Worm (Caenorhabditis elegans) whole organism, young adult: ENCODE measurements around the gene rps-24.

Source experiments
- C06A6.2 ChIP-seq: fragments of 200-800 bp; sonication (Bioruptor generic); conservative IDR thresholded peaks from 2 replicates; pipeline ENCODE4 v1.3.6; 2022; ENCODE audit warnings: missing genetic modification characterization, missing compliant biosample characterization
- C17E4.6 ChIP-seq: fragments of 200-800 bp; sonication (Bioruptor generic); IDR thresholded peaks from 2 replicates; pipeline ENCODE4 v1.3.6; 2022; ENCODE audit warnings: missing genetic modification reagents, missing genetic modification characterization, missing compliant biosample characterization
- D2030.7 ChIP-seq: fragments of 200-800 bp; sonication (Bioruptor generic); IDR thresholded peaks from 2 replicates; pipeline ENCODE4 v1.3.6; 2022; ENCODE audit warnings: missing genetic modification reagents, missing genetic modification characterization, missing compliant biosample characterization
- F10E7.11 ChIP-seq: sonication (generic microtip); optimal IDR thresholded peaks from 2 replicates; lab custom pipeline; 2017; ENCODE audit warnings: mild to moderate bottlenecking, missing genetic modification characterization, moderate library complexity, missing compliant biosample characterization
- F23B12.7 ChIP-seq: sonication (generic microtip); optimal IDR thresholded peaks from 2 replicates; lab custom pipeline; 2017; ENCODE audit warnings: missing genetic modification characterization, mild to moderate bottlenecking, missing compliant biosample characterization, antibody characterized with exemption, moderate library complexity; ENCODE audit not compliant: insufficient read depth
- F33H1.4 ChIP-seq: fragments of 200-800 bp; sonication (Bioruptor generic); IDR thresholded peaks from 2 replicates; pipeline ENCODE4 v1.3.6; 2022; ENCODE audit warnings: missing genetic modification reagents, missing genetic modification characterization, missing compliant biosample characterization
- F52B5.7 ChIP-seq: sonication (generic microtip); optimal IDR thresholded peaks from 2 replicates; lab custom pipeline; 2016; ENCODE audit warnings: mild to moderate bottlenecking, missing genetic modification characterization, missing compliant biosample characterization
- F57A8.1 ChIP-seq: fragments of 200-800 bp; sonication (Bioruptor generic); optimal IDR thresholded peaks from 2 replicates; lab custom pipeline; 2018; ENCODE audit warnings: mild to moderate bottlenecking, missing genetic modification characterization, moderate library complexity, missing compliant biosample characterization
- F57C9.4 ChIP-seq: sonication (generic microtip); optimal IDR thresholded peaks from 2 replicates; lab custom pipeline; 2017; ENCODE audit warnings: mild to moderate bottlenecking, missing genetic modification characterization, missing compliant biosample characterization
- Y53G8AR.9 ChIP-seq: fragments of 200-800 bp; sonication (Bioruptor generic); conservative IDR thresholded peaks from 2 replicates; pipeline ENCODE4 v1.3.6; 2022; ENCODE audit warnings: missing genetic modification reagents, missing genetic modification characterization, missing compliant biosample characterization
- Y56A3A.18 ChIP-seq: fragments of 200-800 bp; sonication (Bioruptor generic); IDR thresholded peaks from 2 replicates; pipeline ENCODE4 v1.3.6; 2022; ENCODE audit warnings: missing genetic modification reagents, missing genetic modification characterization, missing compliant biosample characterization
- Y79H2A.3 ChIP-seq: fragments of 200-800 bp; sonication (Bioruptor generic); conservative IDR thresholded peaks from 2 replicates; pipeline ENCODE4 v1.3.6; 2022; ENCODE audit warnings: missing genetic modification reagents, missing genetic modification characterization, missing compliant biosample characterization
- athp-1 ChIP-seq: sonication (generic microtip); optimal IDR thresholded peaks from 2 replicates; lab custom pipeline; 2017; ENCODE audit warnings: mild to moderate bottlenecking, missing genetic modification characterization, missing compliant biosample characterization
- bed-1 ChIP-seq: fragments of 200-800 bp; sonication (Bioruptor generic); IDR thresholded peaks from 2 replicates; pipeline ENCODE4 v1.3.6; 2022; ENCODE audit warnings: missing genetic modification reagents, missing genetic modification characterization, missing compliant biosample characterization
- ccch-3 ChIP-seq: fragments of 200-800 bp; sonication (Bioruptor generic); optimal IDR thresholded peaks from 2 replicates; lab custom pipeline; 2018; ENCODE audit warnings: mild to moderate bottlenecking, missing genetic modification characterization, missing compliant biosample characterization
- cebp-1 ChIP-seq, 2 experiments: fragments of 200-800 bp in 1 of 2; sonication (Bioruptor generic) in 1 of 2; sonication (generic microtip) in 1 of 2; IDR thresholded peaks in 1 of 2; optimal IDR thresholded peaks in 1 of 2; 2 replicates each; pipeline versions ENCODE4 v1.3.6 to Lab custom; 2017 to 2022; ENCODE audit warnings: missing compliant biosample characterization in 2 of 2, missing genetic modification characterization in 2 of 2, mild to moderate bottlenecking in 1 of 2, missing genetic modification reagents in 1 of 2, moderate library complexity in 1 of 2
- cebp-2 ChIP-seq: fragments of 200-800 bp; sonication (Bioruptor generic); IDR thresholded peaks from 2 replicates; pipeline ENCODE4 v1.3.6; 2022; ENCODE audit warnings: missing genetic modification characterization, missing compliant biosample characterization
- ceh-27 ChIP-seq: fragments of 200-800 bp; sonication (Bioruptor generic); optimal IDR thresholded peaks from 2 replicates; lab custom pipeline; 2018; ENCODE audit warnings: mild to moderate bottlenecking, missing genetic modification characterization, moderate library complexity, missing compliant biosample characterization
- ceh-58 ChIP-seq: fragments of 200-800 bp; sonication (Bioruptor generic); IDR thresholded peaks from 2 replicates; pipeline ENCODE4 v1.3.6; 2022; ENCODE audit warnings: missing genetic modification characterization, missing compliant biosample characterization
- ceh-91 ChIP-seq: fragments of 200-800 bp; sonication (Bioruptor generic); IDR thresholded peaks from 2 replicates; pipeline ENCODE4 v1.3.6; 2022; ENCODE audit warnings: missing genetic modification reagents, missing genetic modification characterization, missing compliant biosample characterization
- die-1 ChIP-seq: sonication (generic microtip); optimal IDR thresholded peaks from 2 replicates; lab custom pipeline; 2016; ENCODE audit warnings: missing genotype, mild to moderate bottlenecking, missing genetic modification characterization, missing compliant biosample characterization
- dpff-1 ChIP-seq: sonication (generic microtip); optimal IDR thresholded peaks from 2 replicates; lab custom pipeline; 2017; ENCODE audit warnings: mild to moderate bottlenecking, missing genetic modification characterization, missing compliant biosample characterization
- efl-1 ChIP-seq: fragments of 150-350 bp; optimal IDR thresholded peaks from 2 replicates; lab custom pipeline; 2014; ENCODE audit warnings: missing biosample characterization, missing genetic modification reagents, missing genetic modification characterization
- egl-18 ChIP-seq: fragments of 200-800 bp; sonication (Bioruptor generic); IDR thresholded peaks from 2 replicates; pipeline ENCODE4 v1.3.6; 2022; ENCODE audit warnings: missing genetic modification reagents, missing genetic modification characterization, missing compliant biosample characterization
- egl-44 ChIP-seq: fragments of 200-800 bp; sonication (Bioruptor generic); IDR thresholded peaks from 2 replicates; pipeline ENCODE4 v1.3.6; 2022; ENCODE audit warnings: missing genetic modification reagents, missing genetic modification characterization, missing compliant biosample characterization
- fkh-3 ChIP-seq: sonication (generic microtip); optimal IDR thresholded peaks from 2 replicates; lab custom pipeline; 2016; ENCODE audit warnings: mild to moderate bottlenecking, missing genetic modification characterization, missing compliant biosample characterization
- hlh-26 ChIP-seq: fragments of 200-800 bp; sonication (Bioruptor generic); conservative IDR thresholded peaks from 2 replicates; pipeline ENCODE4 v1.3.6; 2022; ENCODE audit warnings: missing genetic modification reagents, missing genetic modification characterization, missing compliant biosample characterization
- hsf-1 ChIP-seq: fragments of 200-800 bp; sonication (Bioruptor generic); IDR thresholded peaks from 2 replicates; pipeline ENCODE4 v1.3.6; 2022; ENCODE audit warnings: missing genetic modification reagents, missing genetic modification characterization, missing compliant biosample characterization
- lin-26 ChIP-seq: fragments of 200-800 bp; sonication (Bioruptor generic); IDR thresholded peaks from 2 replicates; pipeline ENCODE4 v1.3.6; 2022; ENCODE audit warnings: missing genetic modification reagents, missing genetic modification characterization, missing compliant biosample characterization
- lin-54 ChIP-seq: fragments of 200-800 bp; sonication (Bioruptor generic); optimal IDR thresholded peaks from 2 replicates; lab custom pipeline; 2018; ENCODE audit warnings: mild to moderate bottlenecking, missing genetic modification characterization, missing compliant biosample characterization
- lsl-1 ChIP-seq: fragments of 200-800 bp; sonication (Bioruptor generic); optimal IDR thresholded peaks from 2 replicates; lab custom pipeline; 2018; ENCODE audit warnings: mild to moderate bottlenecking, missing genetic modification characterization, moderate library complexity, missing compliant biosample characterization
- madf-10 ChIP-seq: sonication (generic microtip); optimal IDR thresholded peaks from 2 replicates; lab custom pipeline; 2016; ENCODE audit warnings: mild to moderate bottlenecking, missing genetic modification characterization, missing compliant biosample characterization
- madf-6 ChIP-seq: fragments of 200-800 bp; sonication (Bioruptor generic); IDR thresholded peaks from 2 replicates; pipeline ENCODE4 v1.3.6; 2022; ENCODE audit warnings: missing genetic modification reagents, missing genetic modification characterization, missing compliant biosample characterization
- madf-8 ChIP-seq: fragments of 200-800 bp; sonication (Bioruptor generic); conservative IDR thresholded peaks from 2 replicates; pipeline ENCODE4 v1.3.6; 2022; ENCODE audit warnings: missing genetic modification reagents, missing genetic modification characterization, missing compliant biosample characterization
- mxl-1 ChIP-seq: sonication (generic microtip); optimal IDR thresholded peaks from 2 replicates; lab custom pipeline; 2016; ENCODE audit warnings: missing genetic modification characterization, missing compliant biosample characterization
- nfyb-1 ChIP-seq: fragments of 200-800 bp; sonication (Bioruptor generic); IDR thresholded peaks from 2 replicates; pipeline ENCODE4 v1.3.6; 2022; ENCODE audit warnings: missing genetic modification reagents, missing genetic modification characterization, missing compliant biosample characterization
- nhr-179 ChIP-seq: sonication (generic microtip); optimal IDR thresholded peaks from 2 replicates; lab custom pipeline; 2016; ENCODE audit warnings: mild to moderate bottlenecking, missing genetic modification characterization, missing compliant biosample characterization
- nhr-27 ChIP-seq: fragments of 200-800 bp; sonication (Bioruptor generic); optimal IDR thresholded peaks from 2 replicates; lab custom pipeline; 2018; ENCODE audit warnings: mild to moderate bottlenecking, missing genetic modification characterization, moderate library complexity, missing compliant biosample characterization
- nhr-80 ChIP-seq: sonication (generic microtip); optimal IDR thresholded peaks from 2 replicates; lab custom pipeline; 2016; ENCODE audit warnings: missing genetic modification characterization, missing compliant biosample characterization
- nhr-90 ChIP-seq: sonication (generic microtip); optimal IDR thresholded peaks from 2 replicates; lab custom pipeline; 2016; ENCODE audit warnings: missing genotype, mild to moderate bottlenecking, missing genetic modification characterization, missing compliant biosample characterization
- rcor-1 ChIP-seq: fragments of 200-800 bp; sonication (Bioruptor generic); IDR thresholded peaks from 2 replicates; pipeline ENCODE4 v1.3.6; 2022; ENCODE audit warnings: missing genetic modification reagents, missing genetic modification characterization, missing compliant biosample characterization
- sea-2 ChIP-seq: fragments of 200-800 bp; sonication (Bioruptor generic); IDR thresholded peaks from 2 replicates; pipeline ENCODE4 v1.3.6; 2022; ENCODE audit warnings: missing genetic modification characterization, missing compliant biosample characterization
- snpc-1.1 ChIP-seq: sonication (generic microtip); optimal IDR thresholded peaks from 2 replicates; lab custom pipeline; 2017; ENCODE audit warnings: missing genetic modification characterization, mild to moderate bottlenecking, missing compliant biosample characterization, antibody characterized with exemption, moderate library complexity, missing genotype, missing genetic modification reagents; ENCODE audit not compliant: insufficient read depth
- tbx-9 ChIP-seq: sonication (generic microtip); optimal IDR thresholded peaks from 2 replicates; lab custom pipeline; 2016; ENCODE audit warnings: borderline replicate concordance, missing genetic modification characterization, inconsistent platforms, missing compliant biosample characterization
- tlf-1 ChIP-seq: fragments of 200-800 bp; sonication (Bioruptor generic); optimal IDR thresholded peaks from 2 replicates; lab custom pipeline; 2018; ENCODE audit warnings: mild to moderate bottlenecking, missing genetic modification characterization, missing compliant biosample characterization
- ztf-22 ChIP-seq: fragments of 200-800 bp; sonication (Bioruptor generic); optimal IDR thresholded peaks from 2 replicates; lab custom pipeline; 2018; ENCODE audit warnings: mild to moderate bottlenecking, missing genetic modification characterization, moderate library complexity, missing compliant biosample characterization
- ztf-3 ChIP-seq: fragments of 200-800 bp; sonication (Bioruptor generic); optimal IDR thresholded peaks from 2 replicates; lab custom pipeline; 2018; ENCODE audit warnings: mild to moderate bottlenecking, missing genetic modification characterization, missing compliant biosample characterization

Gene rps-24

DNA sequence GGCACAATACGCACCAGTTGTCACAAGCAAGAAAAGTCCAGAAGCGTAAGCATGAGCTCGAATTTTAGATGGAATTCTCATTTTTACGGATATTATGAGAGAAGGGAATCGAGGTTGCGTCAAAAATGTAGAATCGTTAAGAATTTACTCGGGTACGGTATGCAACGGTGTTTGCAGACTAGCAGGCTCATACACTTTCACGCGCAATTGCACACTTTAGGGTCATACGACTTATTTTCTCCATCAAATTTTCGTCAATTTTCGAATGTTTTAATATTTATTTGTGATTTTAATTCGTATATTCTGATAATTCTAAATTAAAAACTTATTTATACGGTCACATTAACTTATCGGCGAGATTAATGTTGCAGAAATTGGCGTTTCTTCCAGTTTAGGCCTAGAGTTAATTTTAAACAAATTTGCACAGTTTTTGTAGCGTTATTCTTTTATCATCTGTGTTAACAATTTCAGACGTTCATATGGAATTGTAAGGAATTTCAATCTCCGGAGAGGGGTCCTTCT, 7.8 kb downstream of the rps-24 start, which contains the start of the genes T07A9.15 and nog-1 (continued):
- no peak for TF ChIP-seq ztf-3 (GFP tag; lab: Kevin White, UChicago)
- TF ChIP-seq C17E4.6 (GFP tag; lab: Robert Waterston, UW) = no peak
- no peak for TF ChIP-seq egl-18
- TF ChIP-seq nfyb-1 (GFP tag; lab: Robert Waterston, UW) = no peak
- TF ChIP-seq sea-2 = no peak
- TF ChIP-seq F23B12.7 (tag; lab: Kevin White, UChicago) = peak; percentile 46
- TF ChIP-seq madf-10 (tag; lab: Kevin White, UChicago) = no peak
- TF ChIP-seq nhr-80 (tag; lab: Kevin White, UChicago) = no peak
- peak; percentile 49 for TF ChIP-seq lin-54 (GFP tag; lab: Kevin White, UChicago)
- no peak for TF ChIP-seq ccch-3 (GFP tag; lab: Kevin White, UChicago)
- no peak for TF ChIP-seq cebp-1 (GFP tag; IDR thresholded peaks at IDR 0.05; lab: Robert Waterston, UW)
- peak; percentile 43 for TF ChIP-seq cebp-1 (tag; optimal IDR thresholded peaks at IDR 0.05; lab: Kevin White, UChicago)
- no peak for TF ChIP-seq nhr-27 (tag; lab: Kevin White, UChicago)
- TF ChIP-seq ceh-27 = peak; percentile 53
- TF ChIP-seq efl-1 (GFP tag; lab: Kevin White, UChicago) = peak; percentile 24
- TF ChIP-seq hsf-1 (GFP tag; lab: Robert Waterston, UW) = no peak
- no peak for TF ChIP-seq lin-26

- TF ChIP-seq egl-44 (GFP tag; lab: Robert Waterston, UW) (no peak), F57C9.4 (tag; lab: Kevin White, UChicago) (no peak), Y79H2A.3 (GFP tag; lab: Robert Waterston, UW) (no peak), F33H1.4 (GFP tag; lab: Robert Waterston, UW) (no peak), madf-8 (GFP tag; lab: Robert Waterston, UW) (no peak), dpff-1 (peak; percentile 31), fkh-3 (tag; lab: Kevin White, UChicago) (no peak), ztf-22 (GFP tag; lab: Kevin White, UChicago) (no peak), F57A8.1 (GFP tag; lab: Kevin White, UChicago) (no peak), Y56A3A.18 (GFP tag; lab: Robert Waterston, UW) (no peak), mxl-1 (tag; lab: Kevin White, UChicago) (no peak), tlf-1 (GFP tag; lab: Kevin White, UChicago) (no peak), C17E4.6 (GFP tag; lab: Robert Waterston, UW) (no peak), rcor-1 (no peak), cebp-2 (GFP tag; lab: Robert Waterston, UW) (no peak), ztf-3 (GFP tag; lab: Kevin White, UChicago) (no peak), F52B5.7 (tag; lab: Kevin White, UChicago) (no peak), nfyb-1 (GFP tag; lab: Robert Waterston, UW) (0 out of 2 replicates have a peak, but pooled peaks have one; percentile 43), tbx-9 (peak; percentile 3), F10E7.11 (tag; lab: Kevin White, UChicago) (no peak), lsl-1 (no peak), hlh-26 (GFP tag; lab: Robert Waterston, UW) (no peak), bed-1 (GFP tag; lab: Robert Waterston, UW) (no peak), C06A6.2 (GFP tag; lab: Robert Waterston, UW) (no peak), ccch-3 (GFP tag; lab: Kevin White, UChicago) (no peak), athp-1 (tag; lab: Kevin White, UChicago) (no peak), die-1 (tag; lab: Kevin White, UChicago) (no peak), D2030.7 (no peak), ceh-91 (GFP tag; lab: Robert Waterston, UW) (no peak), nhr-80 (tag; lab: Kevin White, UChicago) (no peak), madf-6 (peak; percentile 17; the same call in 1 of the 2 replicates), nhr-179 (no peak), nhr-90 (no peak), ceh-58 (no peak), snpc-1.1 (tag; lab: Kevin White, UChicago) (peak; percentile 51), Y53G8AR.9 (GFP tag; lab: Robert Waterston, UW) (no peak)
Observed at ce11 chrIV:396373-396772, 10.7 kb downstream of the rps-24 start, which contains the start of gene rrp-8. Gene rrp-8 (plus strand): TSS chrIV:396545.
